Fruit fly (Drosophila melanogaster): ENCODE data around the gene meigo.

DNA sequence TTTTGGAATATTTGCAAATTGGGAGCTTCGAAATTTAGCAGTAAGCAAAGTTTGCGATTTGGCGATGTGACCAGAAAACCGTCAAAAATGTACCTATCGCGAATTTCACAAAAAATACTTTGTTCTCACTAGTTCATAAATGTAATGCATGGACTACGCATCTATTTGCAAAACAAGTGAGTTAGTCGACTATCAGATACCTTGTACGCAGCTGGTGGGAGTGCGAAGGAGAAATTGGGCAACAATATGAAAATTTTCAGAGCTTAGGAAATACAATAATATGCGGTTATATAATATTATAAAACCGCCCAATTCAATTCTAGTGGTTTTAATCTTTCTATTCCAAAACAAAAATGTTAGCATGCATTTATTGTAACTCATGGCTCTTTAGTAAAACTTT lies 19.3 kb upstream of the meigo start, which contains the start of gene Bdbt:
- TF ChIP-seq pad (GFP tag; optimal IDR thresholded peaks at IDR 0.05) (no peak), kay (GFP tag; ENCODE audit: borderline replicate concordance) (no peak), CG11617 (GFP tag; optimal IDR thresholded peaks at IDR 0.05) (peak; percentile 9), cic (GFP tag; optimal IDR thresholded peaks at IDR 0.05) (no peak)
